Worm (Caenorhabditis elegans) whole organism, L4 larva: ENCODE results near the gene T11G6.2.

Experiments
- F26F4.8 ChIP-seq: fragments of 200-800 bp; sonication (Bioruptor generic); conservative IDR thresholded peaks from 2 replicates; pipeline ENCODE4 v1.3.6; 2022; ENCODE audit warnings: missing genetic modification characterization, missing compliant biosample characterization
- F37D6.2 ChIP-seq: sonication (generic microtip); optimal IDR thresholded peaks from 2 replicates; lab custom pipeline; 2016; ENCODE audit warnings: mild to moderate bottlenecking, missing genetic modification characterization, missing compliant biosample characterization
- T20F7.1 ChIP-seq: fragments of 200-800 bp; sonication (Bioruptor generic); optimal IDR thresholded peaks from 2 replicates; lab custom pipeline; 2018; ENCODE audit warnings: mild to moderate bottlenecking, missing genetic modification characterization, missing compliant biosample characterization
- T26A8.4 ChIP-seq: fragments of 200-800 bp; sonication (Bioruptor generic); IDR thresholded peaks from 2 replicates; pipeline ENCODE4 v1.3.6; 2022; ENCODE audit warnings: missing genetic modification characterization, missing compliant biosample characterization
- Y105C5A.15 ChIP-seq: fragments of 200-800 bp; sonication (Bioruptor generic); IDR thresholded peaks from 2 replicates; pipeline ENCODE4 v1.3.6; 2022; ENCODE audit warnings: missing genetic modification characterization, missing compliant biosample characterization
- Y75B8A.6 ChIP-seq: fragments of 200-800 bp; sonication (Bioruptor generic); IDR thresholded peaks from 2 replicates; pipeline ENCODE4 v1.3.6; 2022; ENCODE audit warnings: missing genetic modification reagents, missing genetic modification characterization, missing compliant biosample characterization
- aha-1 ChIP-seq: fragments of 150-350 bp; peaks from one replicate; lab custom pipeline; 2014; ENCODE audit warnings: missing biosample characterization, missing genetic modification characterization
- attf-4 ChIP-seq: sonication (generic microtip); optimal IDR thresholded peaks from 3 replicates; lab custom pipeline; 2017; ENCODE audit warnings: missing biosample characterization, missing genetic modification characterization
- ceh-20 ChIP-seq: fragments of 200-800 bp; sonication (Bioruptor generic); IDR thresholded peaks from 2 replicates; pipeline ENCODE4 v1.3.6; 2022; ENCODE audit warnings: missing genetic modification reagents, missing genetic modification characterization, missing compliant biosample characterization
- ceh-28 ChIP-seq: fragments of 150-350 bp; optimal IDR thresholded peaks from 2 replicates; lab custom pipeline; 2014; ENCODE audit warnings: missing biosample characterization, missing genetic modification reagents, missing genetic modification characterization
- ceh-32 ChIP-seq: sonication (generic microtip); optimal IDR thresholded peaks from 2 replicates; lab custom pipeline; 2016; ENCODE audit warnings: mild to moderate bottlenecking, missing genetic modification characterization, missing compliant biosample characterization; ENCODE audit not compliant: poor library complexity
- ceh-44 ChIP-seq: fragments of 200-800 bp; sonication (Bioruptor generic); IDR thresholded peaks from 2 replicates; pipeline ENCODE4 v1.3.6; 2022; ENCODE audit warnings: missing genetic modification reagents, missing genetic modification characterization, missing compliant biosample characterization
- ceh-82 ChIP-seq: sonication (generic microtip); optimal IDR thresholded peaks from 2 replicates; lab custom pipeline; 2017; ENCODE audit warnings: missing biosample characterization, missing genetic modification characterization
- cey-2 ChIP-seq: sonication (generic microtip); optimal IDR thresholded peaks from 3 replicates; lab custom pipeline; 2017; ENCODE audit warnings: missing genetic modification characterization, mild to moderate bottlenecking, missing compliant biosample characterization, antibody characterized with exemption, borderline replicate concordance; ENCODE audit not compliant: insufficient read depth
- daf-8 ChIP-seq: fragments of 200-800 bp; sonication (Bioruptor generic); IDR thresholded peaks from 2 replicates; pipeline ENCODE4 v1.3.6; 2022; ENCODE audit warnings: missing genetic modification characterization, missing compliant biosample characterization
- dmd-6 ChIP-seq: fragments of 200-800 bp; sonication (Bioruptor generic); IDR thresholded peaks from 2 replicates; pipeline ENCODE4 v1.3.6; 2022; ENCODE audit warnings: missing genetic modification reagents, missing genetic modification characterization, missing compliant biosample characterization
- dmd-8 ChIP-seq: fragments of 200-800 bp; sonication (Bioruptor generic); IDR thresholded peaks from 2 replicates; pipeline ENCODE4 v1.3.6; 2022; ENCODE audit warnings: missing genetic modification characterization, missing compliant biosample characterization
- dpl-1 ChIP-seq: fragments of 150-350 bp; optimal IDR thresholded peaks from 2 replicates; lab custom pipeline; 2014; ENCODE audit warnings: missing biosample characterization, missing genetic modification reagents, missing genetic modification characterization
- dve-1 ChIP-seq: sonication (generic microtip); optimal IDR thresholded peaks from 2 replicates; lab custom pipeline; 2017; ENCODE audit warnings: antibody characterized with exemption, mild to moderate bottlenecking, missing genetic modification characterization, missing compliant biosample characterization; ENCODE audit not compliant: insufficient read depth
- fkh-10 ChIP-seq: fragments of 150-350 bp; optimal IDR thresholded peaks from 2 replicates; lab custom pipeline; 2014; ENCODE audit warnings: missing biosample characterization, missing genetic modification reagents, missing genetic modification characterization
- fos-1 ChIP-seq: fragments of 150-350 bp; optimal IDR thresholded peaks from 2 replicates; lab custom pipeline; 2014; ENCODE audit warnings: missing biosample characterization, missing genetic modification characterization
- hif-1 ChIP-seq, 2 experiments: sonication (generic microtip); optimal IDR thresholded peaks; 2 replicates each; lab custom pipeline; 2016 to 2017; ENCODE audit warnings: missing compliant biosample characterization in 2 of 2, missing genetic modification characterization in 2 of 2, missing genetic modification reagents in 2 of 2, missing genotype in 2 of 2, mild to moderate bottlenecking in 1 of 2
- hlh-30 ChIP-seq: sonication (generic microtip); optimal IDR thresholded peaks from 2 replicates; lab custom pipeline; 2017; ENCODE audit warnings: antibody characterized with exemption, mild to moderate bottlenecking, missing genetic modification characterization, missing compliant biosample characterization; ENCODE audit not compliant: insufficient read depth
- lim-7 ChIP-seq: fragments of 200-800 bp; sonication (Bioruptor generic); IDR thresholded peaks from 2 replicates; pipeline ENCODE4 v1.3.6; 2022; ENCODE audit warnings: missing genetic modification characterization, missing compliant biosample characterization
- lin-39 ChIP-seq: fragments of 150-350 bp; optimal IDR thresholded peaks from 2 replicates; lab custom pipeline; 2014; ENCODE audit warnings: missing biosample characterization, missing genetic modification reagents, missing genetic modification characterization
- madf-5 ChIP-seq, 2 experiments: fragments of 200-800 bp; sonication (Bioruptor generic); IDR thresholded peaks; 2 replicates each; pipeline ENCODE4 v1.3.6; 2022; ENCODE audit warnings: missing compliant biosample characterization in 2 of 2, missing genetic modification characterization in 2 of 2
- mdl-1 ChIP-seq, 2 experiments: fragments of 150-350 bp in 1 of 2; sonication (generic microtip) in 1 of 2; optimal IDR thresholded peaks; 2 replicates each; lab custom pipeline; 2014 to 2017; ENCODE audit warnings: missing biosample characterization in 2 of 2, missing genetic modification characterization in 2 of 2
- mdt-29 ChIP-seq: fragments of 200-800 bp; sonication (Bioruptor generic); IDR thresholded peaks from 2 replicates; pipeline ENCODE4 v1.3.6; 2022; ENCODE audit warnings: missing genetic modification reagents, missing genetic modification characterization, missing compliant biosample characterization
- mep-1 ChIP-seq: fragments of 150-350 bp; sonication (generic microtip); optimal IDR thresholded peaks from 3 replicates; lab custom pipeline; 2014; ENCODE audit warnings: missing biosample characterization, missing genetic modification characterization
- mes-2 ChIP-seq: sonication (generic microtip); optimal IDR thresholded peaks from 2 replicates; lab custom pipeline; 2016; ENCODE audit warnings: missing genotype, mild to moderate bottlenecking, missing genetic modification characterization, missing compliant biosample characterization; ENCODE audit not compliant: poor library complexity, severe bottlenecking
- mxl-2 ChIP-seq: fragments of 200-800 bp; sonication (Bioruptor generic); conservative IDR thresholded peaks from 2 replicates; pipeline ENCODE4 v1.3.6; 2022; ENCODE audit warnings: missing genetic modification reagents, missing genetic modification characterization, missing compliant biosample characterization
- mxl-3 ChIP-seq: fragments of 200-800 bp; sonication (Bioruptor generic); optimal IDR thresholded peaks from 2 replicates; lab custom pipeline; 2018; ENCODE audit warnings: mild to moderate bottlenecking, missing genetic modification characterization, missing compliant biosample characterization
- nhr-11 ChIP-seq: fragments of 150-350 bp; optimal IDR thresholded peaks from 2 replicates; lab custom pipeline; 2014; ENCODE audit warnings: missing biosample characterization, missing genetic modification characterization
- nhr-42 ChIP-seq: fragments of 200-800 bp; sonication (Bioruptor generic); IDR thresholded peaks from 2 replicates; pipeline ENCODE4 v1.3.6; 2022; ENCODE audit warnings: missing genetic modification characterization, missing compliant biosample characterization
- nhr-48 ChIP-seq: sonication (generic microtip); optimal IDR thresholded peaks from 2 replicates; lab custom pipeline; 2016; ENCODE audit warnings: mild to moderate bottlenecking, missing genetic modification characterization, missing compliant biosample characterization
- nhr-76 ChIP-seq: fragments of 150-350 bp; optimal IDR thresholded peaks from 2 replicates; lab custom pipeline; 2014; ENCODE audit warnings: missing biosample characterization, missing genetic modification characterization
- pha-4 ChIP-seq, 2 experiments: fragments of 150-350 bp in 1 of 2; fragments of 200-800 bp in 1 of 2; sonication (Bioruptor generic) in 1 of 2; IDR thresholded peaks in 1 of 2; optimal IDR thresholded peaks in 1 of 2; 2 replicates each; pipeline versions ENCODE4 v1.3.6 to Lab custom; 2014 to 2022; ENCODE audit warnings: missing genetic modification characterization in 2 of 2, missing genetic modification reagents in 2 of 2, missing biosample characterization in 1 of 2, missing compliant biosample characterization in 1 of 2
- pqm-1 ChIP-seq: sonication (generic microtip); optimal IDR thresholded peaks from 2 replicates; lab custom pipeline; 2017; ENCODE audit warnings: missing biosample characterization, missing genetic modification characterization
- saeg-2 ChIP-seq: fragments of 200-800 bp; sonication (Bioruptor generic); IDR thresholded peaks from 2 replicates; pipeline ENCODE4 v1.3.6; 2022; ENCODE audit warnings: missing genetic modification reagents, missing genetic modification characterization, missing compliant biosample characterization
- skn-1 ChIP-seq: fragments of 150-350 bp; optimal IDR thresholded peaks from 2 replicates; lab custom pipeline; 2014; ENCODE audit warnings: missing biosample characterization, missing genetic modification characterization
- snpc-1.2 ChIP-seq: fragments of 200-800 bp; sonication (Bioruptor generic); IDR thresholded peaks from 2 replicates; pipeline ENCODE4 v1.3.6; 2022; ENCODE audit warnings: missing genetic modification reagents, missing genetic modification characterization, missing compliant biosample characterization
- spr-1 ChIP-seq: sonication (generic microtip); optimal IDR thresholded peaks from 2 replicates; lab custom pipeline; 2016; ENCODE audit warnings: mild to moderate bottlenecking, missing genetic modification characterization, missing compliant biosample characterization
- tra-1 ChIP-seq: fragments of 200-800 bp; sonication (Bioruptor generic); IDR thresholded peaks from 2 replicates; pipeline ENCODE4 v1.3.6; 2022; ENCODE audit warnings: missing genetic modification reagents, missing genetic modification characterization, missing compliant biosample characterization
- unc-62 ChIP-seq, 3 experiments: fragments of 150-350 bp in 1 of 3; sonication (generic microtip); optimal IDR thresholded peaks in 2 of 3; peaks in 1 of 3; 1 replicate in 1 of 3; 2 replicates in 2 of 3; lab custom pipeline; 2014 to 2017; ENCODE audit warnings: missing biosample characterization in 3 of 3, missing genetic modification characterization in 3 of 3, missing genetic modification reagents in 3 of 3, missing genotype in 1 of 3
- ztf-7 ChIP-seq: fragments of 150-350 bp; optimal IDR thresholded peaks from 2 replicates; lab custom pipeline; 2014; ENCODE audit warnings: missing biosample characterization, missing genetic modification characterization

T11G6.2 gene

ce11 chrIV:10820837-10821671, 37.2 kb downstream of the T11G6.2 start:
- TF ChIP-seq hlh-30 (tag; lab: Kevin White, UChicago) (peak; percentile 93), unc-62 (GFP tag; optimal IDR thresholded peaks at IDR 0.05 in 1 of 2; lab: Kevin White, UChicago) (peak in 1 of 2 experiments; percentile 99), unc-62 (tag; optimal IDR thresholded peaks at IDR 0.05; lab: Kevin White, UChicago) (no peak), ceh-20 (GFP tag; lab: Robert Waterston, UW) (0 out of 2 replicates have a peak, but pooled peaks have one; percentile 8), attf-4 (tag; lab: Kevin White, UChicago) (no peak), snpc-1.2 (0 out of 2 replicates have a peak, but pooled peaks have one; percentile 19), mdt-29 (GFP tag; lab: Robert Waterston, UW) (peak; percentile 11; the same call in 1 of the 2 replicates), ceh-82 (tag; lab: Kevin White, UChicago) (no peak), aha-1 (tag; lab: Kevin White, UChicago) (peak; percentile 94), hif-1 (tag; optimal IDR thresholded peaks at IDR 0.05; lab: Kevin White, UChicago) (no peak)

DNA sequence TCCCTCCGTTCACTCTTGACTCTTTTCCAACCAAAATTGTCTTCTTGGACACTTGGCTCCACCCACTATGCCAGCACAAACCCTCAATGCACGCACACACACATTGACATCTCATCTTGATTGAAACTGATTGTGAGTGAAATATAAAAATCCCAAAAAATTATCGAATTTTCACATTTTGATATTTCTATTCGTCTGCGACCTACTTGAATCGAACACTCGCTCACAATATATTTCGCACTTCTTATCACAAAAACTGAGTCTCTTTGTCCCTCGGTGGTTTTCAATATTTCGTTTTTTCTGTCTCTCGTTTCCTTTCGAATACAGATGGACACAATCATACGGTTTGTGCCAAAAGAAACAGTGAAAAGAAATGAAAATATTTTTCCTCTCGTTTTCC, 38.2 kb downstream of the T11G6.2 start:
- TF ChIP-seq T26A8.4 (GFP tag; lab: Robert Waterston, UW) = no peak
- TF ChIP-seq F37D6.2 (tag; lab: Kevin White, UChicago) = no peak
- TF ChIP-seq saeg-2 (GFP tag; lab: Robert Waterston, UW) = no peak
- TF ChIP-seq dve-1 (tag; lab: Kevin White, UChicago) = peak; percentile 61
- no peak for TF ChIP-seq madf-5 (GFP tag; IDR thresholded peaks at IDR 0.05; lab: Robert Waterston, UW)
- TF ChIP-seq dmd-8 (GFP tag; lab: Robert Waterston, UW) = no peak
- TF ChIP-seq fos-1 (tag; lab: Kevin White, UChicago) = no peak
- no peak for TF ChIP-seq attf-4 (tag; lab: Kevin White, UChicago)
- no peak for TF ChIP-seq nhr-11 (tag; lab: Kevin White, UChicago)
- peak in 1 of 2 experiments; percentile 76 for TF ChIP-seq unc-62 (GFP tag; optimal IDR thresholded peaks at IDR 0.05 in 1 of 2; lab: Kevin White, UChicago)
- TF ChIP-seq unc-62 (tag; optimal IDR thresholded peaks at IDR 0.05; lab: Kevin White, UChicago) = no peak
- no peak for TF ChIP-seq mdl-1 (tag; optimal IDR thresholded peaks at IDR 0.05; lab: Kevin White, UChicago)
- TF ChIP-seq mxl-3 (GFP tag; lab: Kevin White, UChicago) = peak; percentile 17
- no peak for TF ChIP-seq cey-2 (tag; lab: Kevin White, UChicago)
- no peak for TF ChIP-seq pha-4 (GFP tag; IDR thresholded peaks at IDR 0.05; lab: Robert Waterston, UW)
- no peak for TF ChIP-seq pha-4 (tag; optimal IDR thresholded peaks at IDR 0.05; lab: Kevin White, UChicago)
- no peak for TF ChIP-seq nhr-48 (tag; lab: Kevin White, UChicago)
- TF ChIP-seq lin-39 (tag; lab: Kevin White, UChicago) = no peak
- TF ChIP-seq fkh-10 (GFP tag; lab: Kevin White, UChicago) = no peak
- no peak for TF ChIP-seq T20F7.1 (GFP tag; lab: Kevin White, UChicago)
- TF ChIP-seq lim-7 (GFP tag; lab: Robert Waterston, UW) = no peak
- peak; percentile 67 for TF ChIP-seq dmd-6 (GFP tag; lab: Robert Waterston, UW)
- no peak for TF ChIP-seq hlh-30 (tag; lab: Kevin White, UChicago)
- TF ChIP-seq ceh-28 (tag; lab: Kevin White, UChicago) = no peak
- TF ChIP-seq mdt-29 (GFP tag; lab: Robert Waterston, UW) = no peak
- no peak for TF ChIP-seq daf-8
- TF ChIP-seq dpl-1 (GFP tag; lab: Kevin White, UChicago) = no peak
- TF ChIP-seq mep-1 (tag; lab: Kevin White, UChicago) = no peak
- TF ChIP-seq mes-2 = no peak
- TF ChIP-seq Y75B8A.6 (GFP tag; lab: Robert Waterston, UW) = no peak
- no peak for TF ChIP-seq nhr-76 (tag; lab: Kevin White, UChicago)
- TF ChIP-seq snpc-1.2 = no peak
- TF ChIP-seq nhr-42 (GFP tag; lab: Robert Waterston, UW) = no peak
- no peak for TF ChIP-seq tra-1 (GFP tag; lab: Robert Waterston, UW)
- TF ChIP-seq Y105C5A.15 (GFP tag; lab: Robert Waterston, UW) = no peak
- TF ChIP-seq ztf-7 (tag; lab: Kevin White, UChicago) = no peak
- TF ChIP-seq ceh-44 (GFP tag; lab: Robert Waterston, UW) = no peak
- TF ChIP-seq ceh-32 (tag; lab: Kevin White, UChicago) = no peak
- TF ChIP-seq skn-1 = no peak
- TF ChIP-seq F26F4.8 = no peak
- TF ChIP-seq mxl-2 (GFP tag; lab: Robert Waterston, UW) = no peak
- peak; percentile 34 for TF ChIP-seq pqm-1 (tag; lab: Kevin White, UChicago)
- peak; percentile 51 for TF ChIP-seq aha-1 (tag; lab: Kevin White, UChicago)
- no peak for TF ChIP-seq spr-1 (tag; lab: Kevin White, UChicago)
